Fruit fly (Drosophila melanogaster): Measurements from ENCODE around the gene CG31373.

dm6 chr3R:10688160-10688559 is 21.0 kb downstream of the CG31373 start:
- TF ChIP-seq ttk (optimal IDR thresholded peaks at IDR 0.05) (no peak), psq (optimal IDR thresholded peaks at IDR 0.05) (no peak), Sin3A (optimal IDR thresholded peaks at IDR 0.05) (no peak), h (optimal IDR thresholded peaks at IDR 0.05) (no peak)

Data from Kc167 (cell line).